Fruit fly (Drosophila melanogaster) whole organism, wandering third instar larva: ENCODE measurements around the gene NimC4.

ENCODE experiments used
- CG32264 ChIP-seq: fragments of 200-800 bp; sonication (Bioruptor generic); optimal IDR thresholded peaks from 2 replicates; lab custom pipeline; 2016; ENCODE audit warnings: missing biosample characterization, missing genetic modification characterization
- Dfd ChIP-seq: fragments of >200 bp; optimal IDR thresholded peaks from 2 replicates; lab custom pipeline; 2017; ENCODE audit warnings: missing biosample characterization, missing genetic modification characterization
- N ChIP-seq: fragments of >200 bp; optimal IDR thresholded peaks from 2 replicates; lab custom pipeline; 2018; ENCODE audit warnings: missing biosample characterization, missing external identifiers, missing genetic modification characterization
- Rel ChIP-seq, 2 experiments: fragments of 200-800 bp; sonication (Bioruptor generic) in 1 of 2; optimal IDR thresholded peaks; 2 replicates in 1 of 2; 3 replicates in 1 of 2; lab custom pipeline; 2016 to 2019; ENCODE audit warnings: mild to moderate bottlenecking in 2 of 2, missing biosample characterization in 2 of 2, missing genetic modification characterization in 2 of 2, moderate library complexity in 1 of 2
- br ChIP-seq: fragments of 200-800 bp; sonication (Bioruptor generic); optimal IDR thresholded peaks from 2 replicates; lab custom pipeline; 2016; ENCODE audit warnings: missing biosample characterization, missing genetic modification characterization
- ey ChIP-seq: fragments of 200-800 bp; sonication (Bioruptor generic); optimal IDR thresholded peaks from 2 replicates; lab custom pipeline; 2016; ENCODE audit warnings: missing biosample characterization, missing genetic modification characterization

- no peak for TF ChIP-seq N (GFP tag; lab: Kevin White, UChicago)
- TF ChIP-seq Rel (GFP tag; optimal IDR thresholded peaks at IDR 0.05; lab: Kevin White, UChicago), result no peak
- TF ChIP-seq Rel (tag; optimal IDR thresholded peaks at IDR 0.05; lab: Kevin White, UChicago), result no peak
- TF ChIP-seq Dfd (GFP tag; lab: Kevin White, UChicago), result no peak
- no peak for TF ChIP-seq ey
- TF ChIP-seq CG32264 (GFP tag; lab: Kevin White, UChicago), result no peak
- no peak for TF ChIP-seq br (GFP tag; lab: Kevin White, UChicago)
Measured at dm6 chr2L:14007801-14008200, 39.6 kb upstream of the NimC4 start, which contains the start of gene CG42692.
